4 fruit fly cellular contexts compared by ENCODE assay signal in genomic region chrX:19769821-19770519, dm6.
A peak's percentile ranks its signal among the peaks of the same experiment; 100 is the strongest.
TF ChIP-seq lines count a peak whose summit lies in the region.

No protein-coding gene starts in this region.

- no peak for TF ChIP-seq CTCF in whole organism, embryonic (GFP tag; optimal IDR thresholded peaks at IDR 0.05; lab: Kevin White, UChicago)

TF ChIP-seq in whole organism, embryonic, 481 proteins besides CTCF, POLR2A, EP300 and RAD21 (continues in another document):
- TF ChIP-seq ci (GFP tag; IDR thresholded peaks at IDR 0.05; lab: Robert Waterston, UW), result peak; percentile 67; the same call in 2 of the 3 replicates
- TF ChIP-seq CG10366 (GFP tag; IDR thresholded peaks at IDR 0.05; lab: Robert Waterston, UW), result peak; percentile 18; the same call in 1 of the 2 replicates
- no peak for TF ChIP-seq CG12104 (GFP tag; optimal IDR thresholded peaks at IDR 0.05; lab: Kevin White, UChicago)
- no peak for TF ChIP-seq BtbVII (GFP tag; optimal IDR thresholded peaks at IDR 0.05; lab: Kevin White, UChicago)
- peak; percentile 29 for TF ChIP-seq Antp (GFP tag; optimal IDR thresholded peaks at IDR 0.05; lab: Kevin White, UChicago)
- TF ChIP-seq Tbp (GFP tag; optimal IDR thresholded peaks at IDR 0.05; lab: Kevin White, UChicago), result no peak
- TF ChIP-seq Six4 (GFP tag; optimal IDR thresholded peaks at IDR 0.05; lab: Kevin White, UChicago), result peak; percentile 42
- no peak for TF ChIP-seq Deaf1 (tag; optimal IDR thresholded peaks at IDR 0.05; lab: Kevin White, UChicago)
- TF ChIP-seq CG1832 (GFP tag; optimal IDR thresholded peaks at IDR 0.05; lab: Kevin White, UChicago), result peak; percentile 29
- peak; percentile 30 for TF ChIP-seq CG10209 (GFP tag; optimal IDR thresholded peaks at IDR 0.05; lab: Kevin White, UChicago)
- TF ChIP-seq ken (GFP tag; IDR thresholded peaks at IDR 0.05; lab: Robert Waterston, UW), result 0 out of 3 replicates have a peak, but pooled peaks have one; percentile 18
- TF ChIP-seq lola (GFP tag; optimal IDR thresholded peaks at IDR 0.05; lab: Kevin White, UChicago), result peak in 1 of 3 experiments; percentile 76
- peak; percentile 36 for TF ChIP-seq CG30431 (GFP tag; optimal IDR thresholded peaks at IDR 0.05; lab: Kevin White, UChicago)
- peak; percentile 61 for TF ChIP-seq CG17829 (tag; optimal IDR thresholded peaks at IDR 0.05; lab: Kevin White, UChicago)
- TF ChIP-seq tup (GFP tag; optimal IDR thresholded peaks at IDR 0.05; lab: Kevin White, UChicago), result no peak
- no peak for TF ChIP-seq CG11247 (GFP tag; IDR thresholded peaks at IDR 0.05; lab: Robert Waterston, UW)
- TF ChIP-seq nerfin-1 (tag; optimal IDR thresholded peaks at IDR 0.05; lab: Kevin White, UChicago), result no peak
- TF ChIP-seq CG2199 (GFP tag; IDR thresholded peaks at IDR 0.05; lab: Robert Waterston, UW), result no peak
- no peak for TF ChIP-seq CG14860 (GFP tag; IDR thresholded peaks at IDR 0.05; lab: Robert Waterston, UW; ENCODE audit: partially characterized antibody)
- no peak for TF ChIP-seq CG12219 (GFP tag; optimal IDR thresholded peaks at IDR 0.05; lab: Kevin White, UChicago)
- TF ChIP-seq slp2 (GFP tag; optimal IDR thresholded peaks at IDR 0.05; lab: Kevin White, UChicago), result peak; percentile 35
- TF ChIP-seq Sox102F (GFP tag; optimal IDR thresholded peaks at IDR 0.05; lab: Kevin White, UChicago), result peak; percentile 21

TF ChIP-seq in whole organism, prepupa, 60 proteins besides CTCF, POLR2A, EP300 and RAD21 (continues in another document):
- TF ChIP-seq dac (GFP tag; optimal IDR thresholded peaks at IDR 0.05; lab: Kevin White, UChicago), result no peak
- peak; percentile 73 for TF ChIP-seq svp (GFP tag; lab: Kevin White, UChicago)
- TF ChIP-seq cyc (GFP tag; optimal IDR thresholded peaks at IDR 0.05; lab: Kevin White, UChicago), result peak; percentile 57
- TF ChIP-seq Gug (GFP tag; IDR thresholded peaks at IDR 0.05; lab: Robert Waterston, UW), result no peak
- no peak for TF ChIP-seq fkh (GFP tag; optimal IDR thresholded peaks at IDR 0.05; lab: Kevin White, UChicago)
- TF ChIP-seq CG6276 (GFP tag; optimal IDR thresholded peaks at IDR 0.05; lab: Kevin White, UChicago), result no peak
- no peak for TF ChIP-seq CG16779 (tag; optimal IDR thresholded peaks at IDR 0.05; lab: Kevin White, UChicago)
- no peak for TF ChIP-seq Blimp-1 (GFP tag; optimal IDR thresholded peaks at IDR 0.05; lab: Kevin White, UChicago)
- peak; percentile 28 for TF ChIP-seq CG8632 (GFP tag; optimal IDR thresholded peaks at IDR 0.05; lab: Kevin White, UChicago)
- TF ChIP-seq CG8119 (GFP tag; IDR thresholded peaks at IDR 0.05; lab: Robert Waterston, UW), result 0 out of 3 replicates have a peak, but pooled peaks have one; percentile 15
- peak; percentile 56 for TF ChIP-seq CG10669 (GFP tag; optimal IDR thresholded peaks at IDR 0.05; lab: Kevin White, UChicago)
- peak; percentile 38; the same call in 1 of the 3 replicates for TF ChIP-seq eg (GFP tag; IDR thresholded peaks at IDR 0.05; lab: Robert Waterston, UW)
- peak; percentile 4 for TF ChIP-seq CG8319 (GFP tag; optimal IDR thresholded peaks at IDR 0.05; lab: Kevin White, UChicago)
- TF ChIP-seq OdsH (GFP tag; optimal IDR thresholded peaks at IDR 0.05; lab: Kevin White, UChicago), result peak; percentile 49
- no peak; the same call in 1 of the 2 replicates for TF ChIP-seq CG15336 (GFP tag; IDR thresholded peaks at IDR 0.05; lab: Robert Waterston, UW)
- peak; percentile 40 for TF ChIP-seq Ets21C (GFP tag; optimal IDR thresholded peaks at IDR 0.05; lab: Kevin White, UChicago)
- peak; percentile 37 for TF ChIP-seq CG31627 (GFP tag; optimal IDR thresholded peaks at IDR 0.05; lab: Kevin White, UChicago)
- no peak for TF ChIP-seq Lpt (GFP tag; optimal IDR thresholded peaks at IDR 0.05; lab: Kevin White, UChicago)
- no peak for TF ChIP-seq Hr38 (GFP tag; optimal IDR thresholded peaks at IDR 0.05; lab: Kevin White, UChicago)
- TF ChIP-seq Sox15 (GFP tag; optimal IDR thresholded peaks at IDR 0.05; lab: Kevin White, UChicago), result peak; percentile 17
- peak; percentile 26 for TF ChIP-seq CG1621 (tag; optimal IDR thresholded peaks at IDR 0.05; lab: Kevin White, UChicago)
- peak; percentile 46 for TF ChIP-seq vri (GFP tag; optimal IDR thresholded peaks at IDR 0.05; lab: Kevin White, UChicago)
- peak in 1 of 2 experiments; percentile 17 for TF ChIP-seq salr (GFP tag; optimal IDR thresholded peaks at IDR 0.05; lab: Kevin White, UChicago)

TF ChIP-seq in whole organism, pupa, 21 proteins besides CTCF, POLR2A, EP300 and RAD21:
- TF ChIP-seq gl (tag; optimal IDR thresholded peaks at IDR 0.05; lab: Kevin White, UChicago) (peak; percentile 27), D1 (tag; optimal IDR thresholded peaks at IDR 0.05; lab: Kevin White, UChicago) (no peak), Pif1B (GFP tag; optimal IDR thresholded peaks at IDR 0.05; lab: Kevin White, UChicago) (peak; percentile 51), CG4496 (GFP tag; IDR thresholded peaks at IDR 0.05; lab: Robert Waterston, UW) (0 out of 3 replicates have a peak, but pooled peaks have one; percentile 27), rn (GFP tag; IDR thresholded peaks at IDR 0.05; lab: Robert Waterston, UW) (no peak), Snoo (tag; optimal IDR thresholded peaks at IDR 0.05; lab: Kevin White, UChicago) (peak; percentile 37), Pif1A (GFP tag; optimal IDR thresholded peaks at IDR 0.05; lab: Kevin White, UChicago) (peak; percentile 18), CG15710 (tag; optimal IDR thresholded peaks at IDR 0.05; lab: Kevin White, UChicago) (peak; percentile 39), CG9948 (tag; optimal IDR thresholded peaks at IDR 0.05; lab: Kevin White, UChicago) (peak; percentile 58), CG8301 (tag; optimal IDR thresholded peaks at IDR 0.05; lab: Kevin White, UChicago) (peak; percentile 45), CG13204 (GFP tag; optimal IDR thresholded peaks at IDR 0.05; lab: Kevin White, UChicago) (no peak), CG12605 (GFP tag; IDR thresholded peaks at IDR 0.05; lab: Robert Waterston, UW) (peak; percentile 7; the same call in 1 of the 2 replicates), CG10348 (GFP tag; IDR thresholded peaks at IDR 0.05; lab: Robert Waterston, UW) (no peak), EcR (GFP tag; optimal IDR thresholded peaks at IDR 0.05; lab: Kevin White, UChicago) (no peak), Ets98B (GFP tag; IDR thresholded peaks at IDR 0.05; lab: Robert Waterston, UW) (no peak), CG34367 (tag; optimal IDR thresholded peaks at IDR 0.05; lab: Kevin White, UChicago) (peak; percentile 46), CG32121 (GFP tag; IDR thresholded peaks at IDR 0.05; lab: Robert Waterston, UW) (no peak), CG14655 (GFP tag; optimal IDR thresholded peaks at IDR 0.05; lab: Kevin White, UChicago) (peak; percentile 49), fd96Ca (GFP tag; IDR thresholded peaks at IDR 0.05; lab: Robert Waterston, UW) (no peak), CG17806 (tag; optimal IDR thresholded peaks at IDR 0.05; lab: Kevin White, UChicago) (peak; percentile 64), CG8159 (tag; optimal IDR thresholded peaks at IDR 0.05; lab: Kevin White, UChicago) (peak; percentile 54)

TF ChIP-seq in whole organism, wandering third instar larva, 38 proteins besides CTCF, POLR2A, EP300 and RAD21 (continues in another document):
- TF ChIP-seq tai (GFP tag; optimal IDR thresholded peaks at IDR 0.05; lab: Kevin White, UChicago), result no peak
- TF ChIP-seq dmrt93B (GFP tag; optimal IDR thresholded peaks at IDR 0.05; lab: Kevin White, UChicago), result peak; percentile 36
- peak; percentile 46 for TF ChIP-seq woc (GFP tag; optimal IDR thresholded peaks at IDR 0.05; lab: Kevin White, UChicago)
- TF ChIP-seq jim (GFP tag; optimal IDR thresholded peaks at IDR 0.05; lab: Kevin White, UChicago), result no peak
- peak; percentile 72 for TF ChIP-seq h (GFP tag; optimal IDR thresholded peaks at IDR 0.05; lab: Kevin White, UChicago)
- TF ChIP-seq Mio (GFP tag; optimal IDR thresholded peaks at IDR 0.05; lab: Kevin White, UChicago), result no peak
- no peak for TF ChIP-seq usp (GFP tag; optimal IDR thresholded peaks at IDR 0.05; lab: Kevin White, UChicago)
- TF ChIP-seq GATAd (GFP tag; optimal IDR thresholded peaks at IDR 0.05; lab: Kevin White, UChicago), result no peak
- peak; percentile 62 for TF ChIP-seq ey (GFP tag; optimal IDR thresholded peaks at IDR 0.05; lab: Kevin White, UChicago)
- TF ChIP-seq sage (GFP tag; optimal IDR thresholded peaks at IDR 0.05; lab: Kevin White, UChicago), result no peak
- peak; percentile 78 for TF ChIP-seq psq (GFP tag; optimal IDR thresholded peaks at IDR 0.05; lab: Kevin White, UChicago)
- TF ChIP-seq br (GFP tag; optimal IDR thresholded peaks at IDR 0.05; lab: Kevin White, UChicago), result peak; percentile 27
- TF ChIP-seq Vsx2 (GFP tag; optimal IDR thresholded peaks at IDR 0.05; lab: Kevin White, UChicago; ENCODE audit: partially characterized antibody), result no peak
- TF ChIP-seq Dif (GFP tag; optimal IDR thresholded peaks at IDR 0.05; lab: Kevin White, UChicago; ENCODE audit: partially characterized antibody), result no peak
- peak; percentile 13 for TF ChIP-seq CG32264 (GFP tag; optimal IDR thresholded peaks at IDR 0.05; lab: Kevin White, UChicago)
- TF ChIP-seq Myc (optimal IDR thresholded peaks at IDR 0.05; lab: Kevin White, UChicago), result no peak
- no peak for TF ChIP-seq dsf (GFP tag; optimal IDR thresholded peaks at IDR 0.05; lab: Kevin White, UChicago; ENCODE audit: borderline replicate concordance)
- peak; percentile 47 for TF ChIP-seq Hnf4 (GFP tag; optimal IDR thresholded peaks at IDR 0.05; lab: Kevin White, UChicago)
- TF ChIP-seq Abd-B (GFP tag; optimal IDR thresholded peaks at IDR 0.05; lab: Kevin White, UChicago), result no peak
- no peak for TF ChIP-seq brk (GFP tag; optimal IDR thresholded peaks at IDR 0.05; lab: Kevin White, UChicago)
- no peak for TF ChIP-seq dl (GFP tag; optimal IDR thresholded peaks at IDR 0.05; lab: Kevin White, UChicago; ENCODE audit: insufficient read depth in 1 of 2, partially characterized antibody in 2 of 2)
- peak; percentile 31 for TF ChIP-seq Jra (GFP tag; optimal IDR thresholded peaks at IDR 0.05; lab: Kevin White, UChicago)
- TF ChIP-seq Dfd (GFP tag; optimal IDR thresholded peaks at IDR 0.05; lab: Kevin White, UChicago), result no peak
- peak in 1 of 2 experiments; percentile 68 for TF ChIP-seq foxo (GFP tag; optimal IDR thresholded peaks at IDR 0.05; lab: Kevin White, UChicago)
- TF ChIP-seq Hr83 (GFP tag; optimal IDR thresholded peaks at IDR 0.05; lab: Kevin White, UChicago; ENCODE audit: poor library complexity, severe bottlenecking), result no peak
- TF ChIP-seq HLH106 (tag; optimal IDR thresholded peaks at IDR 0.05; lab: Kevin White, UChicago), result peak; percentile 47
- peak; percentile 61 for TF ChIP-seq Sp1 (GFP tag; optimal IDR thresholded peaks at IDR 0.05; lab: Kevin White, UChicago)
- TF ChIP-seq sv (GFP tag; optimal IDR thresholded peaks at IDR 0.05; lab: Kevin White, UChicago), result no peak
- peak; percentile 2 for TF ChIP-seq CrebA (GFP tag; optimal IDR thresholded peaks at IDR 0.05; lab: Kevin White, UChicago; ENCODE audit: borderline replicate concordance)
- TF ChIP-seq CG9705 (GFP tag; optimal IDR thresholded peaks at IDR 0.05; lab: Kevin White, UChicago), result peak; percentile 19
- TF ChIP-seq OdsH (GFP tag; optimal IDR thresholded peaks at IDR 0.05; lab: Kevin White, UChicago), result no peak
- no peak for TF ChIP-seq N (GFP tag; optimal IDR thresholded peaks at IDR 0.05; lab: Kevin White, UChicago)

Comparison
In these comparisons a context has a peak if more than half of its experiments do, and no peak if none do; other contexts are left out.
1. Of the 7 proteins assayed by ChIP-seq in both whole organism, embryonic and whole organism, prepupa: peak only in whole organism, embryonic: Blimp-1; only in whole organism, prepupa: Hr39; in both: Sox102F; in neither: 4.